Worm (Caenorhabditis elegans): ENCODE measurements around the gene F28C10.1.

ce11 chrX:527663-528062 is 15.2 kb upstream of the F28C10.1 start:
- no peak for TF ChIP-seq zag-1 (tag; optimal IDR thresholded peaks at IDR 0.05)
- no peak for TF ChIP-seq snpc-4 (tag; optimal IDR thresholded peaks at IDR 0.05)
- TF ChIP-seq unc-62 (GFP tag; optimal IDR thresholded peaks at IDR 0.05): no peak
- TF ChIP-seq mdl-1 (tag; optimal IDR thresholded peaks at IDR 0.05): no peak
